Worm (Caenorhabditis elegans) whole organism, L2 larva: ENCODE results near the gene D2096.12.

Experiments used
- F13H6.1 ChIP-seq: sonication (generic microtip); optimal IDR thresholded peaks from 2 replicates; lab custom pipeline; 2016; ENCODE audit warnings: missing genetic modification characterization, missing compliant biosample characterization
- aly-2 ChIP-seq: fragments of 150-350 bp; optimal IDR thresholded peaks from 2 replicates; lab custom pipeline; 2014; ENCODE audit warnings: missing biosample characterization, missing genetic modification characterization
- ama-1 ChIP-seq: fragments of 150-350 bp; optimal IDR thresholded peaks from 2 replicates; lab custom pipeline; 2018; ENCODE audit warnings: inconsistent platforms
- blmp-1 ChIP-seq: sonication (generic microtip); optimal IDR thresholded peaks from 2 replicates; lab custom pipeline; 2017; ENCODE audit warnings: missing genetic modification characterization, mild to moderate bottlenecking, missing compliant biosample characterization, antibody characterized with exemption, moderate library complexity; ENCODE audit not compliant: insufficient read depth
- egl-27 ChIP-seq: sonication (generic microtip); optimal IDR thresholded peaks from 3 replicates; lab custom pipeline; 2017; ENCODE audit warnings: missing biosample characterization, missing genetic modification reagents, missing genetic modification characterization
- fos-1 ChIP-seq: fragments of 150-350 bp; optimal IDR thresholded peaks from 2 replicates; lab custom pipeline; 2014; ENCODE audit warnings: missing biosample characterization, missing genetic modification characterization
- nhr-10 ChIP-seq: sonication (generic microtip); optimal IDR thresholded peaks from 2 replicates; lab custom pipeline; 2017; ENCODE audit warnings: missing biosample characterization, missing genetic modification characterization
- nhr-25 ChIP-seq: fragments of 150-350 bp; sonication (generic microtip); optimal IDR thresholded peaks from 3 replicates; lab custom pipeline; 2014; ENCODE audit warnings: missing biosample characterization, missing genetic modification characterization
- nhr-77 ChIP-seq: fragments of 150-350 bp; optimal IDR thresholded peaks from 2 replicates; lab custom pipeline; 2014; ENCODE audit warnings: missing biosample characterization, missing genetic modification characterization
- skn-1 ChIP-seq: sonication (generic microtip); optimal IDR thresholded peaks from 2 replicates; lab custom pipeline; 2017; ENCODE audit warnings: missing biosample characterization, missing genetic modification characterization
- snpc-4 ChIP-seq: fragments of 150-350 bp; optimal IDR thresholded peaks from 2 replicates; lab custom pipeline; 2014; ENCODE audit warnings: missing biosample characterization, missing genetic modification characterization

- TF ChIP-seq fos-1 (tag; lab: Kevin White, UChicago) = no peak
- no peak for TF ChIP-seq snpc-4 (tag; lab: Kevin White, UChicago)
- no peak for TF ChIP-seq nhr-25 (tag; lab: Kevin White, UChicago)
- no peak for TF ChIP-seq F13H6.1 (tag; lab: Kevin White, UChicago)
- TF ChIP-seq aly-2 (tag; lab: Kevin White, UChicago) = no peak
- no peak for TF ChIP-seq skn-1
- no peak for TF ChIP-seq ama-1 (lab: Kevin White, UChicago)
- TF ChIP-seq nhr-77 (tag; lab: Kevin White, UChicago) = no peak
- no peak for TF ChIP-seq egl-27
- TF ChIP-seq blmp-1 (tag; lab: Kevin White, UChicago) = no peak
- no peak for TF ChIP-seq nhr-10 (tag; lab: Kevin White, UChicago)
Observed at ce11 chrIV:8394105-8394504, 30.8 kb downstream of the D2096.12 start, which contains the start of gene D2096.11.
